Worm (Caenorhabditis elegans): Measurements from ENCODE around the gene F45G2.8.

The F45G2.8 gene

DNA sequence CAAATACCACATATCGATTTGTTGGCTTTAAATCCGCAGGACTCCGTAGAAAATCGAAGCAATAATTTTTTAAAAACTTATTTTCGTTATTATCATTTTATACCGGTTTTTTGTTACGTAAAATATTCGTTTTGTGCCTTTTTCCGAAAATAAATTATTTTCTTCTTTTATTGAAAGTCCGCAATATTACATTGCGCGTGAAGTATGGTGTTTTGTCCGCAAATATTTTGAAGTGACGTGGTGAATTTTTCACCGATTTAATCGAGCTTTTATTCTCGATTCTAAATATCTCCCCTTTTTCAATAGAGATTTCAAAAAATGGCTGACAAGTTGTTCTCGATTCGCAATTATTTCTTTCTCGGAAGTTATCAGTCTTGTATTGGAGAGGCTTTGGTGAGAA is 9.4 kb downstream of the F45G2.8 start, which contains the start of gene cope-1:
Gene cope-1, plus strand, starts transcription at position 229 of the 400 bp plus-strand sequence.
- TF ChIP-seq pat-9 (tag; optimal IDR thresholded peaks at IDR 0.05), result no peak
- TF ChIP-seq fax-1 (tag; optimal IDR thresholded peaks at IDR 0.05), result no peak
- no peak for TF ChIP-seq ceh-34 (tag; optimal IDR thresholded peaks at IDR 0.05)
- no peak for TF ChIP-seq hlh-8 (tag; optimal IDR thresholded peaks at IDR 0.05)
- TF ChIP-seq K02D7.2 (tag; optimal IDR thresholded peaks at IDR 0.05), result no peak
- no peak for TF ChIP-seq ceh-31 (tag; optimal IDR thresholded peaks at IDR 0.05)
- TF ChIP-seq C38D4.7 (GFP tag; optimal IDR thresholded peaks at IDR 0.05), result no peak
- TF ChIP-seq ceh-18 (tag; optimal IDR thresholded peaks at IDR 0.05), result no peak
- no peak for TF ChIP-seq unc-42 (tag; optimal IDR thresholded peaks at IDR 0.05)
- no peak for TF ChIP-seq pros-1 (tag; optimal IDR thresholded peaks at IDR 0.05)
- TF ChIP-seq ceh-9 (tag; optimal IDR thresholded peaks at IDR 0.05), result no peak
- no peak for TF ChIP-seq fkh-6 (tag; optimal IDR thresholded peaks at IDR 0.05)
- TF ChIP-seq C08G9.2 (tag; optimal IDR thresholded peaks at IDR 0.05), result no peak
- TF ChIP-seq ahr-1 (tag; optimal IDR thresholded peaks at IDR 0.05), result no peak
- TF ChIP-seq hlh-6 (tag; optimal IDR thresholded peaks at IDR 0.05), result no peak
- no peak for TF ChIP-seq ceh-30 (tag; optimal IDR thresholded peaks at IDR 0.05)
- TF ChIP-seq zip-5 (tag; optimal IDR thresholded peaks at IDR 0.05), result no peak

DNA sequence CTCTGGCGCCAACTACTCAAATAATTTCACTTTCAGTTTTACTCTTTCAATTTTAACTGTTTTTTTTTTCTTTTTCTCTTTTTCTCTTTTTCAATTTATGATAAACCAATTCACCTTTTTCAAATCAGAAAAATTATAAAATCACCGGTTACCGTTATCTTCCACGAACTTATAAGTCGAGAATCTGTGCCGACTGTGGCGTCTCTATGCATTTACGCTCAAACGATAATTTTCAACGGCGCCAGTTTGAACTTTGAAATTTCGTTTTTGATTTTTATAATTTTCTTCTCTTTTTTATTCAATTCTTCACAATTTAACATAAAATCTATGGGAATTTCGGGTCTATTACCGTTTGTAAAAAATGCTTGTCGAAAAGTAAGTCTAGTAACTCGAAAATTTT is 12.1 kb downstream of the F45G2.8 start, which contains the start of gene exo-1:
Gene exo-1, plus strand, starts transcription at position 101 of the 400 bp plus-strand sequence.
- TF ChIP-seq ceh-9 (tag; optimal IDR thresholded peaks at IDR 0.05) (no peak), unc-86 (tag; optimal IDR thresholded peaks at IDR 0.05) (no peak), ceh-18 (tag; optimal IDR thresholded peaks at IDR 0.05) (no peak), K02D7.2 (tag; optimal IDR thresholded peaks at IDR 0.05) (no peak), sox-4 (tag; optimal IDR thresholded peaks at IDR 0.05) (no peak), ets-4 (tag; optimal IDR thresholded peaks at IDR 0.05) (peak; percentile 56), C08G9.2 (tag; optimal IDR thresholded peaks at IDR 0.05) (peak; percentile 26), ceh-48 (tag; optimal IDR thresholded peaks at IDR 0.05) (no peak), pqm-1 (tag; optimal IDR thresholded peaks at IDR 0.05) (no peak), zip-5 (tag; optimal IDR thresholded peaks at IDR 0.05) (no peak), ceh-6 (GFP tag; optimal IDR thresholded peaks at IDR 0.05) (no peak), lin-11 (tag; optimal IDR thresholded peaks at IDR 0.05) (no peak), fkh-10 (GFP tag; optimal IDR thresholded peaks at IDR 0.05) (no peak), ceh-45 (GFP tag; IDR thresholded peaks at IDR 0.05) (no peak), hlh-6 (tag; optimal IDR thresholded peaks at IDR 0.05) (no peak), hlh-13 (GFP tag; optimal IDR thresholded peaks at IDR 0.05) (no peak), ceh-14 (tag; optimal IDR thresholded peaks at IDR 0.05) (no peak), pat-9 (tag; optimal IDR thresholded peaks at IDR 0.05) (no peak), T23F11.4 (GFP tag; optimal IDR thresholded peaks at IDR 0.05) (no peak), sox-2 (GFP tag; IDR thresholded peaks at IDR 0.05) (no peak), elt-2 (tag; optimal IDR thresholded peaks at IDR 0.05) (peak; percentile 17), pha-4 (tag; optimal IDR thresholded peaks at IDR 0.05) (no peak), fax-1 (tag; optimal IDR thresholded peaks at IDR 0.05) (peak; percentile 28), dve-1 (tag; optimal IDR thresholded peaks at IDR 0.05) (no peak), pag-3 (tag; optimal IDR thresholded peaks at IDR 0.05; ENCODE audit: borderline replicate concordance) (no peak), unc-55 (GFP tag; optimal IDR thresholded peaks at IDR 0.05) (no peak), mec-3 (tag; optimal IDR thresholded peaks at IDR 0.05; ENCODE audit: borderline replicate concordance) (no peak), ceh-31 (tag; optimal IDR thresholded peaks at IDR 0.05) (peak; percentile 63), ceh-22 (tag; optimal IDR thresholded peaks at IDR 0.05) (no peak), Y22D7AL.16 (tag; optimal IDR thresholded peaks at IDR 0.05) (no peak), unc-3 (GFP tag; conservative IDR thresholded peaks at IDR 0.05) (no peak), unc-3 (tag; optimal IDR thresholded peaks at IDR 0.05) (no peak), sdc-2 (tag; optimal IDR thresholded peaks at IDR 0.05) (no peak), npax-4 (tag; optimal IDR thresholded peaks at IDR 0.05) (no peak), ceh-34 (tag; optimal IDR thresholded peaks at IDR 0.05) (no peak), lim-6 (tag; optimal IDR thresholded peaks at IDR 0.05) (no peak), C38D4.7 (GFP tag; optimal IDR thresholded peaks at IDR 0.05) (no peak), ceh-19 (GFP tag; optimal IDR thresholded peaks at IDR 0.05) (no peak), syd-9 (tag; optimal IDR thresholded peaks at IDR 0.05) (no peak), nfya-1 (tag; optimal IDR thresholded peaks at IDR 0.05) (no peak), ref-2 (tag; optimal IDR thresholded peaks at IDR 0.05) (no peak), dmd-4 (tag; optimal IDR thresholded peaks at IDR 0.05; ENCODE audit: borderline replicate concordance) (no peak), nhr-11 (tag; optimal IDR thresholded peaks at IDR 0.05) (no peak), ceh-24 (tag; optimal IDR thresholded peaks at IDR 0.05) (no peak)

Data from whole organism, late embryonic.